Worm (Caenorhabditis elegans) whole organism, L1 larva: ENCODE results near the gene T10F2.5.

Source experiments
- C04F5.9 ChIP-seq: sonication (generic microtip); optimal IDR thresholded peaks from 2 replicates; lab custom pipeline; 2016; ENCODE audit warnings: missing genetic modification characterization, missing compliant biosample characterization
- C16A3.4 ChIP-seq: fragments of 150-350 bp; optimal IDR thresholded peaks from 2 replicates; lab custom pipeline; 2014; ENCODE audit warnings: missing biosample characterization, missing genetic modification characterization
- C34B4.2 ChIP-seq: sonication (generic microtip); optimal IDR thresholded peaks from 2 replicates; lab custom pipeline; 2017; ENCODE audit warnings: mild to moderate bottlenecking, missing genetic modification characterization, missing compliant biosample characterization
- F16B12.6 ChIP-seq: fragments of 150-350 bp; optimal IDR thresholded peaks from 2 replicates; lab custom pipeline; 2014; ENCODE audit warnings: missing biosample characterization, missing genetic modification characterization
- aly-2 ChIP-seq: fragments of 150-350 bp; optimal IDR thresholded peaks from 2 replicates; lab custom pipeline; 2014; ENCODE audit warnings: missing biosample characterization, missing genetic modification characterization
- ceh-63 ChIP-seq: fragments of 200-800 bp; sonication (Bioruptor generic); optimal IDR thresholded peaks from 2 replicates; lab custom pipeline; 2018; ENCODE audit warnings: mild to moderate bottlenecking, missing genetic modification characterization, missing compliant biosample characterization
- dsc-1 ChIP-seq: sonication (generic microtip); optimal IDR thresholded peaks from 2 replicates; lab custom pipeline; 2016; ENCODE audit warnings: mild to moderate bottlenecking, missing genetic modification characterization, missing compliant biosample characterization
- efl-1 ChIP-seq, 4 experiments: fragments of 150-350 bp; optimal IDR thresholded peaks in 3 of 4; peaks in 1 of 4; 1 replicate in 1 of 4; 2 replicates in 3 of 4; lab custom pipeline; 2014; ENCODE audit warnings: missing biosample characterization in 2 of 4, missing genetic modification characterization in 2 of 4, missing genetic modification reagents in 2 of 4
- efl-3 ChIP-seq: fragments of 200-800 bp; sonication (Bioruptor generic); optimal IDR thresholded peaks from 2 replicates; lab custom pipeline; 2018; ENCODE audit warnings: mild to moderate bottlenecking, missing genetic modification characterization, missing compliant biosample characterization
- egl-27 ChIP-seq, 2 experiments: fragments of 150-350 bp in 1 of 2; sonication (generic microtip); optimal IDR thresholded peaks; 3 replicates each; lab custom pipeline; 2017 to 2018; ENCODE audit warnings: missing biosample characterization in 2 of 2, missing genetic modification characterization in 2 of 2, missing genetic modification reagents in 2 of 2
- elt-2 ChIP-seq: sonication (generic microtip); optimal IDR thresholded peaks from 2 replicates; lab custom pipeline; 2016; ENCODE audit warnings: missing genetic modification characterization, mild to moderate bottlenecking, inconsistent platforms, missing compliant biosample characterization, missing genetic modification reagents
- elt-3 ChIP-seq, 6 experiments: fragments of 150-350 bp in 1 of 6; sonication (generic microtip); optimal IDR thresholded peaks; 2 replicates each; lab custom pipeline; 2017 to 2018; ENCODE audit warnings: missing biosample characterization in 6 of 6, missing genetic modification characterization in 6 of 6, inconsistent platforms in 1 of 6
- fkh-10 ChIP-seq: sonication (generic microtip); optimal IDR thresholded peaks from 2 replicates; lab custom pipeline; 2017; ENCODE audit warnings: missing biosample characterization, missing genetic modification reagents, missing genetic modification characterization
- fkh-8 ChIP-seq: sonication (generic microtip); optimal IDR thresholded peaks from 2 replicates; lab custom pipeline; 2016; ENCODE audit warnings: mild to moderate bottlenecking, missing genetic modification characterization, missing compliant biosample characterization
- hpl-2 ChIP-seq: fragments of 150-350 bp; optimal IDR thresholded peaks from 2 replicates; lab custom pipeline; 2014; ENCODE audit warnings: missing biosample characterization, missing genetic modification reagents, missing genetic modification characterization
- irx-1 ChIP-seq: sonication (generic microtip); optimal IDR thresholded peaks from 2 replicates; lab custom pipeline; 2016; ENCODE audit warnings: missing genetic modification characterization, missing compliant biosample characterization
- isw-1 ChIP-seq: fragments of 200-800 bp; sonication (Bioruptor generic); IDR thresholded peaks from 2 replicates; pipeline ENCODE4 v1.3.6; 2022; ENCODE audit warnings: missing genetic modification characterization, missing compliant biosample characterization
- lin-13 ChIP-seq: fragments of 150-350 bp; optimal IDR thresholded peaks from 2 replicates; lab custom pipeline; 2014; ENCODE audit warnings: missing biosample characterization, missing genetic modification reagents, missing genetic modification characterization
- lin-14 ChIP-seq: fragments of 200-800 bp; sonication (Bioruptor generic); optimal IDR thresholded peaks from 2 replicates; lab custom pipeline; 2018; ENCODE audit warnings: mild to moderate bottlenecking, missing genetic modification characterization, moderate library complexity, missing compliant biosample characterization
- lin-39 ChIP-seq: fragments of 150-350 bp; optimal IDR thresholded peaks from 2 replicates; lab custom pipeline; 2014; ENCODE audit warnings: missing biosample characterization, missing genetic modification reagents, missing genetic modification characterization
- lsy-2 ChIP-seq, 2 experiments: fragments of 150-350 bp; optimal IDR thresholded peaks; 2 replicates each; lab custom pipeline; 2014; ENCODE audit warnings: missing biosample characterization in 2 of 2, missing genetic modification characterization in 2 of 2
- mdl-1 ChIP-seq, 2 experiments: fragments of 150-350 bp; optimal IDR thresholded peaks; 2 replicates each; lab custom pipeline; 2014 to 2017; ENCODE audit warnings: missing biosample characterization in 2 of 2, missing genetic modification characterization in 2 of 2, inconsistent platforms in 1 of 2
- mef-2 ChIP-seq: fragments of 150-350 bp; optimal IDR thresholded peaks from 2 replicates; lab custom pipeline; 2014; ENCODE audit warnings: missing biosample characterization, missing genetic modification characterization
- mep-1 ChIP-seq: fragments of 150-350 bp; optimal IDR thresholded peaks from 2 replicates; lab custom pipeline; 2014; ENCODE audit warnings: missing biosample characterization, missing genetic modification characterization
- nhr-11 ChIP-seq: fragments of 150-350 bp; optimal IDR thresholded peaks from 2 replicates; lab custom pipeline; 2014; ENCODE audit warnings: missing biosample characterization, missing genetic modification characterization
- nhr-12 ChIP-seq: sonication (generic microtip); optimal IDR thresholded peaks from 2 replicates; lab custom pipeline; 2017; ENCODE audit warnings: missing biosample characterization, missing genetic modification characterization
- nhr-237 ChIP-seq: fragments of 150-350 bp; optimal IDR thresholded peaks from 2 replicates; lab custom pipeline; 2014; ENCODE audit warnings: missing biosample characterization, missing genetic modification characterization
- nhr-28 ChIP-seq: fragments of 150-350 bp; optimal IDR thresholded peaks from 2 replicates; lab custom pipeline; 2014; ENCODE audit warnings: missing biosample characterization, missing genetic modification characterization
- nhr-71 ChIP-seq: sonication (generic microtip); optimal IDR thresholded peaks from 2 replicates; lab custom pipeline; 2016; ENCODE audit warnings: mild to moderate bottlenecking, missing genetic modification characterization, moderate library complexity, missing compliant biosample characterization
- nhr-85 ChIP-seq: sonication (generic microtip); peaks from one replicate; lab custom pipeline; 2016; ENCODE audit warnings: missing genetic modification characterization, inconsistent platforms, missing compliant biosample characterization
- pag-3 ChIP-seq: sonication (generic microtip); optimal IDR thresholded peaks from 2 replicates; lab custom pipeline; 2017; ENCODE audit warnings: missing genetic modification characterization, mild to moderate bottlenecking, missing compliant biosample characterization, antibody characterized with exemption, borderline replicate concordance; ENCODE audit not compliant: insufficient read depth
- pax-3 ChIP-seq: fragments of 200-800 bp; sonication (Bioruptor generic); optimal IDR thresholded peaks from 2 replicates; lab custom pipeline; 2018; ENCODE audit warnings: mild to moderate bottlenecking, missing genetic modification characterization, moderate library complexity, missing compliant biosample characterization
- skn-1 ChIP-seq: fragments of 150-350 bp; optimal IDR thresholded peaks from 2 replicates; lab custom pipeline; 2014; ENCODE audit warnings: missing biosample characterization, missing genetic modification characterization
- snu-23 ChIP-seq: sonication (generic microtip); optimal IDR thresholded peaks from 2 replicates; lab custom pipeline; 2016; ENCODE audit warnings: missing genetic modification characterization, missing compliant biosample characterization
- sox-4 ChIP-seq: sonication (generic microtip); optimal IDR thresholded peaks from 2 replicates; lab custom pipeline; 2016; ENCODE audit warnings: missing genetic modification characterization, missing compliant biosample characterization
- swsn-7 ChIP-seq: sonication (generic microtip); optimal IDR thresholded peaks from 2 replicates; lab custom pipeline; 2016; ENCODE audit warnings: missing genetic modification characterization, missing compliant biosample characterization
- tbx-2 ChIP-seq: sonication (generic microtip); optimal IDR thresholded peaks from 2 replicates; lab custom pipeline; 2016; ENCODE audit warnings: missing genetic modification characterization, missing compliant biosample characterization
- unc-130 ChIP-seq: fragments of 150-350 bp; optimal IDR thresholded peaks from 2 replicates; lab custom pipeline; 2017; ENCODE audit warnings: missing biosample characterization, missing genetic modification characterization, inconsistent platforms
- unc-62 ChIP-seq: fragments of 150-350 bp; optimal IDR thresholded peaks from 2 replicates; lab custom pipeline; 2014; ENCODE audit warnings: missing biosample characterization, missing genetic modification reagents, missing genetic modification characterization
- unc-98 ChIP-seq: fragments of 200-800 bp; sonication (Bioruptor generic); IDR thresholded peaks from 2 replicates; pipeline ENCODE4 v1.3.6; 2022; ENCODE audit warnings: missing genetic modification characterization, missing compliant biosample characterization
- vab-15 ChIP-seq: sonication (generic microtip); optimal IDR thresholded peaks from 2 replicates; lab custom pipeline; 2017; ENCODE audit warnings: missing genotype, mild to moderate bottlenecking, missing genetic modification characterization, missing compliant biosample characterization
- zag-1 ChIP-seq: fragments of 150-350 bp; optimal IDR thresholded peaks from 2 replicates; lab custom pipeline; 2014; ENCODE audit warnings: missing biosample characterization, missing genetic modification characterization
- ztf-4 ChIP-seq: fragments of 150-350 bp; optimal IDR thresholded peaks from 2 replicates; lab custom pipeline; 2014; ENCODE audit warnings: missing biosample characterization, missing genetic modification characterization

T10F2.5 gene

DNA sequence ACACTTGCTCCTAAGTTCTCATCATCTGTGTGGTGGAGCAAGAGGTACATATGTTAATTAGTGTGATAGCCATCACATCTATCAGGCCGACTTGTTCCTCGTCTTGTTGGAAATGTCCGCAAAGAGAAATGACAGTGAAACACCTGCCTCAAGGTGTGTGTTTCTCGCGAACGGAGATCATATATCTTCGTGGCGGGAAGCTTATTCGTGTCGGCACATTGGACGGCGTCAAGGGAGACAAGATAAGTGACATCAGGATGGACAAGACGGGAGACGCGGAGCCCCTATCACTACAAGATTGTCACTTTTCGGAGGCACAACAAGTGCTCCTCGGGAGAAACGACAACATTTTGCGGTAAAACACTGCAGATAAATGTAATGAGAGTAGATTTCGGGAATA, 19.6 kb downstream of the T10F2.5 start:
- TF ChIP-seq unc-130 (tag; lab: Kevin White, UChicago) (no peak), tbx-2 (peak; percentile 15)

DNA sequence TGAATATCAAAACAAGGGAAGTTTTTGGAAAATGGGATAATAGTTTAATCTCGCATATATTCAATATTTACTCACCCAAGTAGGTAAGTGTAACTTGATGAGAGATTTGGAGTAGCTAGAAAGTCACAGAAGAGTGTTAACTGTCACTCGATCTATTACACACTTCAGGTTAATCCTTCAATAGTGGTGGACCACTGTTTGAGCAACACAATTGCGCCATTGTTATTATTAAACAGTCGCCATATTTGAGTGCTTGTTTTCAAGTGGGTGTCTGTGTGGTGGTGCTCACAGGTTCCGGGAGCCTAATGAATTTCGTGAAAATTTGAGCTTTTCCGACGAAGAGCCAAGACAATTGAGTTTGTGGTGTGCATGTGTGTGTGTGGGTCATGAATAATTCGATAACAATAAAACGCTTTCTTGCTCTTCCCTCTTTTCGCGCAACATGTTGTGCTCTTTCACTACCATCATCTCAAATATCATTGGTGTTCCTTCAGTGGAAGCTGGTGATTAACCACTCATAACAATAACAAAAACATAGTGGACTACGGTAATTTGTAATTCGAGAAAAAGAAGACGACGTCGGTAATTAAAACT, 20.4 kb downstream of the T10F2.5 start:
- TF ChIP-seq efl-1 (optimal IDR thresholded peaks at IDR 0.05; lab: Kevin White, UChicago) (no peak), efl-1 (GFP tag; optimal IDR thresholded peaks at IDR 0.05 in 1 of 2; lab: Kevin White, UChicago) (peak in 1 of 2 experiments; percentile 8), irx-1 (no peak)

- TF ChIP-seq nhr-28 (no peak), pax-3 (tag; lab: Kevin White, UChicago) (no peak), aly-2 (tag; lab: Kevin White, UChicago) (no peak), nhr-237 (no peak), vab-15 (tag; lab: Kevin White, UChicago) (no peak), unc-130 (tag; lab: Kevin White, UChicago) (peak; percentile 44), isw-1 (GFP tag; lab: Robert Waterston, UW) (no peak)
Measured at ce11 chrIII:5137685-5138084, 21.7 kb downstream of the T10F2.5 start.

DNA sequence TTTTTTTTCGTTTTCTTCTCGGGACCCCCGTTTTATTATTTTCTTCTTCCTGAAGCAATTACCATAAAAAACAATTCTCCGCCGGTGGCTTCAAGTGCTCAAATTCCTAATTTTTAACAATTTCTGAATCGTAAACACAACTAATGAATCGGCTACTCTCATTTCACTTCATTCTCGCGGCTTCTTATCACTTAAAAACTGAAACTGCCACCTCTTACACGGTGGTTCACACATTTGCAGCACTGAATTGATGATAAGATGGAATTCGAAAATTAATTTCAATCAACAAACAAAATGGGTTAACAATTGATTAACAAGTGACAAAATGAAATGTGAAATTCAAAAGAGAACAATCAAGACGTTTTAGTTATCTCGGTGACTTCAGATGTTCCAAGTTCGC, 22.3 kb downstream of the T10F2.5 start:
- no peak for TF ChIP-seq nhr-71 (tag; lab: Kevin White, UChicago)
- no peak for TF ChIP-seq dsc-1
- TF ChIP-seq C04F5.9 (tag; lab: Kevin White, UChicago), result no peak
- TF ChIP-seq nhr-12, result no peak
- peak; percentile 19 for TF ChIP-seq tbx-2
- peak; percentile 13 for TF ChIP-seq elt-2 (tag; lab: Kevin White, UChicago)
- TF ChIP-seq sox-4 (tag; lab: Kevin White, UChicago), result no peak
- TF ChIP-seq unc-98 (GFP tag; lab: Robert Waterston, UW), result no peak
- no peak for TF ChIP-seq efl-3
- no peak for TF ChIP-seq pag-3
- no peak for TF ChIP-seq ceh-63 (GFP tag; lab: Kevin White, UChicago)
- no peak for TF ChIP-seq lin-39 (tag; lab: Kevin White, UChicago)
- no peak for TF ChIP-seq lin-13 (GFP tag; lab: Kevin White, UChicago)
- no peak for TF ChIP-seq swsn-7 (tag; lab: Kevin White, UChicago)
- no peak for TF ChIP-seq zag-1 (tag; lab: Kevin White, UChicago)
- peak; percentile 35 for TF ChIP-seq nhr-85 (tag; lab: Kevin White, UChicago)
- TF ChIP-seq skn-1 (tag; lab: Kevin White, UChicago), result no peak
- no peak for TF ChIP-seq C34B4.2 (tag; lab: Kevin White, UChicago)
- no peak for TF ChIP-seq aly-2 (tag; lab: Kevin White, UChicago)
- TF ChIP-seq fkh-8, result no peak
- no peak for TF ChIP-seq unc-62 (GFP tag; lab: Kevin White, UChicago)
- no peak for TF ChIP-seq pax-3 (tag; lab: Kevin White, UChicago)
- TF ChIP-seq hpl-2 (GFP tag; lab: Kevin White, UChicago), result no peak
- no peak for TF ChIP-seq efl-1 (optimal IDR thresholded peaks at IDR 0.05; lab: Kevin White, UChicago)
- peak in 1 of 2 experiments; percentile 59 for TF ChIP-seq efl-1 (GFP tag; optimal IDR thresholded peaks at IDR 0.05 in 1 of 2; lab: Kevin White, UChicago)
- no peak for TF ChIP-seq egl-27 (tag; optimal IDR thresholded peaks at IDR 0.05; lab: Kevin White, UChicago)
- TF ChIP-seq, all 84 proteins: peak for 4

DNA sequence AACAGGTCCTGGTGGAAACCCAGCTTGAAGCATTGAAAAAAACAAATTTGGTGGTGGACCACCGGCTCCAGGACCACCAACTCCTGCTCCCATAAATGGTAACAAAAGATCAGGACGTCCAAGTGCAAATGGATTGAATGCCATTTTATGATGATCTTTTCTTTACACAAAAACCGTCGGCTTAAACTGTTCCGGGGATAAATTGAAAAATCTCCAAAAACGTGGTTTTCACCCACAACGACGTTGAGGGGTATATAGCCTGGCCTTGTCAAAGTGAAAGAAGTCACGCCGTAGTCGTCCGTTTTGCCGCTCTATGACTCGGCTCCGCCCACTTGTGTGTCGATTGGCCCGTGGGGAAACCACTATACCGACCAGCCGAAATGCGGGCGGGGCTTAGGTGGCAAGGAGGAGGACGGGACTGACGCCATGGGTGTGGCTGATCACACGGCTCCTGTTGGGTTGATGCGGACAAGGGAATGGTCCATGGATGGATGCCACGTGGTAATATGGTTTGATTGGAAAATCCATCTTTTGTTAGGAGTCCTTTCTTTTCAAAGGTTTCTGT, 23.3 kb downstream of the T10F2.5 start, which contains the start of gene tbx-2:
Gene tbx-2, minus strand, starts transcription at position 264 of the 565 bp plus-strand sequence.
- no peak for TF ChIP-seq ztf-4 (tag; lab: Kevin White, UChicago)
- TF ChIP-seq C16A3.4 (tag; lab: Kevin White, UChicago), result no peak
- TF ChIP-seq snu-23 (GFP tag; lab: Kevin White, UChicago), result peak; percentile 19
- TF ChIP-seq lsy-2 (tag; optimal IDR thresholded peaks at IDR 0.05; lab: Kevin White, UChicago), result peak in 1 of 2 experiments; percentile 48
- no peak for TF ChIP-seq lin-13 (GFP tag; lab: Kevin White, UChicago)
- TF ChIP-seq mdl-1 (tag; optimal IDR thresholded peaks at IDR 0.05; lab: Kevin White, UChicago), result peak in 1 of 2 experiments; percentile 9
- TF ChIP-seq fkh-8, result no peak
- no peak for TF ChIP-seq egl-27 (tag; optimal IDR thresholded peaks at IDR 0.05; lab: Kevin White, UChicago)
- TF ChIP-seq lin-14 (GFP tag; lab: Kevin White, UChicago), result peak; percentile 23
- TF ChIP-seq aly-2 (tag; lab: Kevin White, UChicago), result no peak
- TF ChIP-seq tbx-2, result peak; percentile 99
- no peak for TF ChIP-seq mep-1 (tag; lab: Kevin White, UChicago)
- no peak for TF ChIP-seq elt-3 (tag; optimal IDR thresholded peaks at IDR 0.05; lab: Kevin White, UChicago)
- TF ChIP-seq nhr-11 (tag; lab: Kevin White, UChicago), result no peak
- peak; percentile 63 for TF ChIP-seq nhr-85 (tag; lab: Kevin White, UChicago)
- TF ChIP-seq isw-1 (GFP tag; lab: Robert Waterston, UW), result no peak
- TF ChIP-seq efl-1 (optimal IDR thresholded peaks at IDR 0.05; lab: Kevin White, UChicago), result no peak
- TF ChIP-seq efl-1 (GFP tag; optimal IDR thresholded peaks at IDR 0.05 in 1 of 2; lab: Kevin White, UChicago), result peak in 1 of 2 experiments; percentile 90
- no peak for TF ChIP-seq fkh-10 (GFP tag; lab: Kevin White, UChicago)
- TF ChIP-seq F16B12.6 (tag; lab: Kevin White, UChicago), result no peak
- TF ChIP-seq mef-2 (tag; lab: Kevin White, UChicago), result no peak
